Worm (Caenorhabditis elegans) whole organism, late embryonic: ENCODE results near the gene R05C11.2.
A peak's percentile ranks its signal among the peaks of the same experiment; 100 is the strongest.

Experiments used
- C08G9.2 ChIP-seq: sonication (generic microtip); optimal IDR thresholded peaks from 2 replicates; lab custom pipeline; 2016; ENCODE audit warnings: mild to moderate bottlenecking, missing genetic modification characterization, moderate library complexity, missing compliant biosample characterization
- C38D4.7 ChIP-seq: fragments of 200-800 bp; sonication (Bioruptor generic); optimal IDR thresholded peaks from 2 replicates; lab custom pipeline; 2018; ENCODE audit warnings: mild to moderate bottlenecking, missing genetic modification characterization, moderate library complexity, missing compliant biosample characterization
- K02D7.2 ChIP-seq: sonication (generic microtip); optimal IDR thresholded peaks from 2 replicates; lab custom pipeline; 2017; ENCODE audit warnings: mild to moderate bottlenecking, missing genetic modification characterization, missing compliant biosample characterization
- K09A11.1 ChIP-seq: sonication (generic microtip); optimal IDR thresholded peaks from 2 replicates; lab custom pipeline; 2017; ENCODE audit warnings: antibody characterized with exemption, mild to moderate bottlenecking, missing genetic modification characterization, missing compliant biosample characterization; ENCODE audit not compliant: insufficient read depth
- ahr-1 ChIP-seq: sonication (generic microtip); optimal IDR thresholded peaks from 2 replicates; lab custom pipeline; 2016; ENCODE audit warnings: missing genetic modification characterization, missing compliant biosample characterization
- ama-1 ChIP-seq: fragments of 150-350 bp; optimal IDR thresholded peaks from 2 replicates; lab custom pipeline; 2014
- ceh-18 ChIP-seq: sonication (generic microtip); optimal IDR thresholded peaks from 2 replicates; lab custom pipeline; 2016; ENCODE audit warnings: missing genetic modification characterization, missing compliant biosample characterization
- ceh-2 ChIP-seq: sonication (generic microtip); optimal IDR thresholded peaks from 2 replicates; lab custom pipeline; 2016; ENCODE audit warnings: missing genotype, missing genetic modification characterization, missing compliant biosample characterization
- ceh-22 ChIP-seq: sonication (generic microtip); optimal IDR thresholded peaks from 2 replicates; lab custom pipeline; 2017; ENCODE audit warnings: missing biosample characterization, missing genetic modification characterization
- ceh-24 ChIP-seq: sonication (generic microtip); optimal IDR thresholded peaks from 2 replicates; lab custom pipeline; 2016; ENCODE audit warnings: mild to moderate bottlenecking, missing genetic modification characterization, missing compliant biosample characterization
- ceh-30 ChIP-seq: fragments of 150-350 bp; optimal IDR thresholded peaks from 2 replicates; lab custom pipeline; 2014; ENCODE audit warnings: missing biosample characterization, missing genetic modification characterization
- ceh-31 ChIP-seq: sonication (generic microtip); optimal IDR thresholded peaks from 2 replicates; lab custom pipeline; 2016; ENCODE audit warnings: missing genetic modification characterization, missing compliant biosample characterization
- ceh-34 ChIP-seq: sonication (generic microtip); optimal IDR thresholded peaks from 2 replicates; lab custom pipeline; 2016; ENCODE audit warnings: mild to moderate bottlenecking, missing genetic modification characterization, missing compliant biosample characterization
- ceh-9 ChIP-seq: sonication (generic microtip); optimal IDR thresholded peaks from 2 replicates; lab custom pipeline; 2016; ENCODE audit warnings: mild to moderate bottlenecking, missing genetic modification characterization, inconsistent platforms, missing compliant biosample characterization
- che-1 ChIP-seq: sonication (generic microtip); optimal IDR thresholded peaks from 2 replicates; lab custom pipeline; 2016; ENCODE audit warnings: mild to moderate bottlenecking, missing genetic modification characterization, missing compliant biosample characterization
- dmd-4 ChIP-seq: sonication (generic microtip); optimal IDR thresholded peaks from 2 replicates; lab custom pipeline; 2016; ENCODE audit warnings: borderline replicate concordance, missing genetic modification characterization, missing compliant biosample characterization
- eyg-1 ChIP-seq: sonication (generic microtip); optimal IDR thresholded peaks from 2 replicates; lab custom pipeline; 2016; ENCODE audit warnings: missing genotype, missing genetic modification characterization, missing compliant biosample characterization
- fax-1 ChIP-seq: sonication (generic microtip); optimal IDR thresholded peaks from 2 replicates; lab custom pipeline; 2016; ENCODE audit warnings: missing genotype, missing genetic modification characterization, missing compliant biosample characterization
- fkh-10 ChIP-seq: fragments of 150-350 bp; optimal IDR thresholded peaks from 2 replicates; lab custom pipeline; 2014; ENCODE audit warnings: missing biosample characterization, missing genetic modification reagents, missing genetic modification characterization
- fkh-6 ChIP-seq: sonication (generic microtip); optimal IDR thresholded peaks from 2 replicates; lab custom pipeline; 2016; ENCODE audit warnings: missing genetic modification characterization, missing compliant biosample characterization
- hlh-15 ChIP-seq: sonication (generic microtip); optimal IDR thresholded peaks from 2 replicates; lab custom pipeline; 2016; ENCODE audit warnings: missing genetic modification characterization, missing compliant biosample characterization
- hlh-30 ChIP-seq: sonication (generic microtip); optimal IDR thresholded peaks from 2 replicates; lab custom pipeline; 2017; ENCODE audit warnings: antibody characterized with exemption, missing genetic modification characterization, missing compliant biosample characterization; ENCODE audit not compliant: insufficient read depth
- hlh-6 ChIP-seq: sonication (generic microtip); optimal IDR thresholded peaks from 2 replicates; lab custom pipeline; 2016; ENCODE audit warnings: missing genotype, missing genetic modification characterization, missing compliant biosample characterization
- hlh-8 ChIP-seq: sonication (generic microtip); optimal IDR thresholded peaks from 2 replicates; lab custom pipeline; 2016; ENCODE audit warnings: missing genotype, missing genetic modification characterization, missing compliant biosample characterization
- lin-11 ChIP-seq: fragments of 200-800 bp; sonication (Bioruptor generic); optimal IDR thresholded peaks from 2 replicates; lab custom pipeline; 2018; ENCODE audit warnings: mild to moderate bottlenecking, missing genetic modification characterization, missing compliant biosample characterization
- mec-3 ChIP-seq: sonication (generic microtip); optimal IDR thresholded peaks from 2 replicates; lab custom pipeline; 2016; ENCODE audit warnings: borderline replicate concordance, missing genetic modification characterization, missing compliant biosample characterization
- nfya-1 ChIP-seq: sonication (generic microtip); optimal IDR thresholded peaks from 2 replicates; lab custom pipeline; 2017; ENCODE audit warnings: missing genetic modification characterization, mild to moderate bottlenecking, missing compliant biosample characterization, antibody characterized with exemption, moderate library complexity
- nhr-11 ChIP-seq: fragments of 150-350 bp; optimal IDR thresholded peaks from 2 replicates; lab custom pipeline; 2014; ENCODE audit warnings: missing biosample characterization, missing genetic modification characterization
- nhr-232 ChIP-seq: sonication (generic microtip); optimal IDR thresholded peaks from 2 replicates; lab custom pipeline; 2016; ENCODE audit warnings: missing genetic modification characterization, missing compliant biosample characterization
- npax-4 ChIP-seq: sonication (generic microtip); optimal IDR thresholded peaks from 2 replicates; lab custom pipeline; 2016; ENCODE audit warnings: missing genetic modification characterization, missing compliant biosample characterization
- pag-3 ChIP-seq: sonication (generic microtip); optimal IDR thresholded peaks from 2 replicates; lab custom pipeline; 2016; ENCODE audit warnings: missing compliant biosample characterization, missing genetic modification characterization, borderline replicate concordance
- pat-9 ChIP-seq: fragments of 200-800 bp; sonication (Bioruptor generic); optimal IDR thresholded peaks from 2 replicates; lab custom pipeline; 2018; ENCODE audit warnings: mild to moderate bottlenecking, missing genetic modification characterization, moderate library complexity, missing compliant biosample characterization
- pha-4 ChIP-seq: fragments of 150-350 bp; optimal IDR thresholded peaks from 2 replicates; lab custom pipeline; 2018; ENCODE audit warnings: missing biosample characterization, missing genetic modification reagents, missing genetic modification characterization
- rnt-1 ChIP-seq: sonication (generic microtip); optimal IDR thresholded peaks from 2 replicates; lab custom pipeline; 2016; ENCODE audit warnings: missing genetic modification characterization, missing compliant biosample characterization
- sdc-2 ChIP-seq: sonication (generic microtip); optimal IDR thresholded peaks from 2 replicates; lab custom pipeline; 2016; ENCODE audit warnings: missing genotype, missing genetic modification characterization, missing compliant biosample characterization
- sox-2 ChIP-seq: fragments of 200-800 bp; sonication (Bioruptor generic); IDR thresholded peaks from 2 replicates; pipeline ENCODE4 v1.3.6; 2022; ENCODE audit warnings: missing genetic modification reagents, missing genetic modification characterization, missing compliant biosample characterization
- sox-4 ChIP-seq: sonication (generic microtip); optimal IDR thresholded peaks from 2 replicates; lab custom pipeline; 2017; ENCODE audit warnings: mild to moderate bottlenecking, missing genetic modification characterization, inconsistent platforms, missing compliant biosample characterization
- syd-9 ChIP-seq: sonication (generic microtip); optimal IDR thresholded peaks from 2 replicates; lab custom pipeline; 2016; ENCODE audit warnings: mild to moderate bottlenecking, missing genetic modification characterization, moderate library complexity, missing compliant biosample characterization
- tbx-2 ChIP-seq: sonication (generic microtip); optimal IDR thresholded peaks from 2 replicates; lab custom pipeline; 2016; ENCODE audit warnings: missing genetic modification characterization, missing compliant biosample characterization
- ttx-3 ChIP-seq: sonication (generic microtip); optimal IDR thresholded peaks from 2 replicates; lab custom pipeline; 2016; ENCODE audit warnings: missing genetic modification reagents, missing genetic modification characterization, missing compliant biosample characterization
- unc-3 ChIP-seq, 2 experiments: fragments of 200-800 bp in 1 of 2; sonication (Bioruptor generic) in 1 of 2; sonication (generic microtip) in 1 of 2; conservative IDR thresholded peaks in 1 of 2; optimal IDR thresholded peaks in 1 of 2; 2 replicates each; pipeline versions ENCODE4 v1.3.6 to Lab custom; 2016 to 2022; ENCODE audit warnings: missing compliant biosample characterization in 2 of 2, missing genetic modification characterization in 2 of 2, missing genetic modification reagents in 1 of 2
- unc-55 ChIP-seq: sonication (generic microtip); optimal IDR thresholded peaks from 2 replicates; lab custom pipeline; 2017; ENCODE audit warnings: missing biosample characterization, missing genetic modification reagents, missing genetic modification characterization
- unc-86 ChIP-seq: sonication (generic microtip); optimal IDR thresholded peaks from 2 replicates; lab custom pipeline; 2016; ENCODE audit warnings: missing genetic modification characterization, missing compliant biosample characterization
- zip-5 ChIP-seq: sonication (generic microtip); optimal IDR thresholded peaks from 2 replicates; lab custom pipeline; 2016; ENCODE audit warnings: missing genetic modification characterization, missing compliant biosample characterization
- ztf-16 ChIP-seq: sonication (generic microtip); optimal IDR thresholded peaks from 2 replicates; lab custom pipeline; 2017; ENCODE audit warnings: missing genetic modification characterization, missing compliant biosample characterization

The R05C11.2 gene

DNA sequence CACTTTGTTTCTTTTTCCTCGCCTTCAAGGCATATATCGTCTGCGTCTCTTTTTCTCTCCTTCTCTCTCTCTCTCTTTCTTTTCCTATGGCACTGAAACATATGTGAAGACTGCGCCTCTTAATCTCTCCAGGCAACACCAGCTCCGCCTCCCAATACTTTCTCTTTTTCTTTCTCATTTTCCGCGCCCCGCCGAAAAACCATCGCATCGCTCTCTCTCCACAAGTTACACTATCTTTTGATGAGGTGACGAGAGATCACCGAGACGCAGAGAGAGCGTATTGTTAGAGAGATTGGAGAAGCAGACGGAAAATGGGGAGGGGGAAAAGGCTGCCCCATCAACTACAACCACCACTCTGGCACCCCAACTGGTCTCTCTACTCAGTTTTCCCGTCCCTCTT, 10.1 kb downstream of the R05C11.2 start (continued):
- TF ChIP-seq tbx-2 (tag; lab: Kevin White, UChicago) (peak; percentile 69), unc-55 (GFP tag; lab: Kevin White, UChicago) (peak; percentile 91), sdc-2 (tag; lab: Kevin White, UChicago) (peak; percentile 30), nfya-1 (tag; lab: Kevin White, UChicago) (peak; percentile 87), pag-3 (no peak), ceh-31 (tag; lab: Kevin White, UChicago) (peak; percentile 87), ceh-22 (tag; lab: Kevin White, UChicago) (no peak), ceh-30 (tag; lab: Kevin White, UChicago) (peak; percentile 40), sox-2 (GFP tag; lab: Robert Waterston, UW) (0 out of 2 replicates have a peak, but pooled peaks have one; percentile 16), unc-86 (tag; lab: Kevin White, UChicago) (peak; percentile 46), C08G9.2 (tag; lab: Kevin White, UChicago) (no peak), fkh-10 (GFP tag; lab: Kevin White, UChicago) (no peak), zip-5 (no peak), ceh-24 (tag; lab: Kevin White, UChicago) (no peak), K02D7.2 (tag; lab: Kevin White, UChicago) (no peak), K09A11.1 (no peak), lin-11 (tag; lab: Kevin White, UChicago) (peak; percentile 2), eyg-1 (no peak), nhr-11 (no peak), ceh-34 (tag; lab: Kevin White, UChicago) (peak; percentile 78), syd-9 (tag; lab: Kevin White, UChicago) (peak; percentile 23), C38D4.7 (no peak)

DNA sequence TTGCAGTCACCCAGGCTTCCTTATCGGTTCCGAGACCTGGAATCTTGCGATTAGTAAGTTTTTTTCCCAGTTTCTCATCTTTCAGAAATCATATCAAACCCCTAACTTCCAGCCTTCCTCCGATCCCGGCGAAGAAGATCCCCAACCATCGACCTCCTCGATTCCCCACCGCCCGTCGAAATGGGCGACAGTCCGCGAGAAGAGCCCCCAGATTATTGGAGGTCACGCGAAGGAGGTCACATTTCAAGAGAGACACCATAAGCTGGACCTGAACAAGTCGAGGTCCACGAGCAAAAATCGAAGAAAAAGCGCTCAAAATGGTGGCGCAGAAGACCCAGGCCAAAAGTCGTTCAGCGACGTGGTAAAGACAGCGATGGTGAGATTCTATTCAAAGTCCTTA, 21.4 kb downstream of the R05C11.2 start:
- no peak for TF ChIP-seq unc-55 (GFP tag; lab: Kevin White, UChicago)
- TF ChIP-seq ttx-3, result no peak
- no peak for TF ChIP-seq ceh-31 (tag; lab: Kevin White, UChicago)

DNA sequence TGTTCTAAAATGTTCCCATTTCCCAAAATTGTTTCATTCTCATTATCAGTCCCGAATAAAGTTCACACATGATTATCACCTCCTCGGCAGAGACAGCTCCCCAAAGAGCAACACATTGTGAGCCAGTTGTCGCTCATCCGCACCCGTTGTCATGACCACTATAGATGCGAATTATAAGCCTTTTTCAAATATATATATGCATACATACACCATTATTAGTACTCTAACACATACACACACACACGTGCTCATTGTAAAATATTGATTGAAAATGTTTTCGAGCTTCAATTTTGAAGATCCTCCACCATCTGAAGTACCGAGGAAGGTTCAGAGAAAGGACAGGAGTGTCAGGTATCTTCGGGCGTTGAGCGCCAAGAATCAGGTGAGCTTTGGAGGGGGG, 21.9 kb downstream of the R05C11.2 start, which contains the start of the genes Y76B12C.9 and cng-2:
Gene Y76B12C.9 (minus strand): TSS at position 101 of the 400 bp plus-strand sequence.
Gene cng-2 (plus strand): TSS at position 218 of the 400 bp plus-strand sequence.
- no peak for TF ChIP-seq hlh-8 (tag; lab: Kevin White, UChicago)
- TF ChIP-seq ama-1 (lab: Kevin White, UChicago), result no peak
- no peak for TF ChIP-seq syd-9 (tag; lab: Kevin White, UChicago)
- TF ChIP-seq ceh-22 (tag; lab: Kevin White, UChicago), result no peak
- TF ChIP-seq sox-4 (tag; lab: Kevin White, UChicago), result no peak
- no peak for TF ChIP-seq unc-3 (GFP tag; conservative IDR thresholded peaks at IDR 0.05; lab: Robert Waterston, UW)
- TF ChIP-seq unc-3 (tag; optimal IDR thresholded peaks at IDR 0.05; lab: Kevin White, UChicago), result no peak
- TF ChIP-seq npax-4, result no peak
- no peak for TF ChIP-seq ceh-2 (tag; lab: Kevin White, UChicago)
- no peak for TF ChIP-seq ceh-9 (tag; lab: Kevin White, UChicago)
- no peak for TF ChIP-seq K09A11.1

DNA sequence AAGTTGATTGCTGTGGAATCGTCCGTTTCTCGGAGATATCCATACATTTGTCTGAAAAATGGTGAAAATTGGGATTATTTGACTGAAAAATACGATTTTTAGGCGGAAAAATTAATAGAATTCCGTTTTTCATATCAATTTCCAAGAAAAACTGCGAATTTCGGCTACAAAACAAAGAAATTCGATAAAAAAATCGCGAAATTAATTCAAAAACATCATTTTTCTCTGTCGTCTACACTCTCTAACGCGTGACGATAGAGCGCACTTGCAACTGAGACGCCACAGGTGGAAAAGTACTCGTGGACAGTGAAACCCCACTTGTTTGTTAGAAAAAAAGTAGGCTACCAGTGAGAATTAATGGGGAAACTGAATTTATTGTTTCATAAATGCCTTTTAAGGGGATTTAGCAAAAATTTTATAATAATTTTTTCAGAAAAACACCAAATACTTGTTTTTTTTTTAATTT, 25.9 kb downstream of the R05C11.2 start, which contains the start of gene cpsf-1:
Gene cpsf-1 (minus strand): TSS at position 51 of the 466 bp plus-strand sequence.
- TF ChIP-seq hlh-6 (tag; lab: Kevin White, UChicago) (peak; percentile 51), eyg-1 (no peak), fkh-6 (peak; percentile 62), pat-9 (tag; lab: Kevin White, UChicago) (no peak), unc-86 (tag; lab: Kevin White, UChicago) (peak; percentile 63), dmd-4 (tag; lab: Kevin White, UChicago) (peak; percentile 69), ceh-18 (peak; percentile 48), K09A11.1 (no peak), che-1 (no peak), rnt-1 (peak; percentile 83), ztf-16 (peak; percentile 59), pha-4 (tag; lab: Kevin White, UChicago) (no peak), nhr-232 (no peak), hlh-30 (tag; lab: Kevin White, UChicago) (no peak), ahr-1 (peak; percentile 64), ceh-22 (tag; lab: Kevin White, UChicago) (no peak), hlh-15 (tag; lab: Kevin White, UChicago) (peak; percentile 5), ttx-3 (peak; percentile 45), mec-3 (no peak), ceh-9 (tag; lab: Kevin White, UChicago) (no peak), fax-1 (tag; lab: Kevin White, UChicago) (peak; percentile 82), C38D4.7 (no peak), ceh-30 (tag; lab: Kevin White, UChicago) (no peak), nhr-11 (no peak), fkh-10 (GFP tag; lab: Kevin White, UChicago) (no peak)
